Fruit fly (Drosophila melanogaster): ENCODE measurements around the gene Ag5r2.

Ag5r2 gene

DNA sequence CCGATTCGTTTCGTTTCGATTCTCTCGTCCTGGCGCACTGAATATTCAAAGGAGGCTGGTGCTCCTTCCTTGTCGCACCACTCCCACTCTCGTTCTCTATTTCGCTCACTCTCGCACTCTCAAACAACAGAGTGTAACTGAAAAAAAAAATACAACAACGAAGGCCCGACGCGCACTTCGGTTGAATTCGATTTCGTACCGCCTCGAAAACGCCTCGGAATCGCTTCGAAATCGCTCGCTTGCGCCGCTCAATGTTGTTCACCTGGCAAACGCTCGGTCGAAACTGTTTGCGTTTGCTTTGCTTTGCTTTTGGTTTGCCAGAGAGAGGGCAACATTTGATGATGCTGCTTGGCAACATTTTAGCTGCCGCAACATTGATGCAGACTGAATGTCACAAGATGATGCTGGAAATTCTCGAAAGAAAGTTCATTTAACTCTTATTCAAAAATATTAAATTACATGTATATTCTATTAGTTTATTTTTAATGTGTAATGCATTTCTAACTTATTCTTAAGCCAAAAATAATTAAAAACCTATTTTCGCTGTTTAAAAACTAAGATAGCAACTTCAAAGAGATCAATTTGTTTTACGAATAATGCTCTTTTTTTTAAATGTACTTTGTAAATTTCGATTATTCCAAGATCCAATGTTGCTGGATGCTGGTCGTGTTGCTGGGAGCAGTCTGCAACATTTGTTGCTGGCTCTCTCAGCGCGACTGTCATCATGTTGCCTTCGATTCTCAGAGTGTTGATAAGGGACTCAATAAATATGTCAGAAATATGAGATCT is 34.6 kb downstream of the Ag5r2 start, which contains the start of gene NetB (continued):
- TF ChIP-seq Nf-YC (tag; optimal IDR thresholded peaks at IDR 0.05): peak; percentile 18
- TF ChIP-seq CG1832 (GFP tag; optimal IDR thresholded peaks at IDR 0.05): peak; percentile 56
- no peak for TF ChIP-seq stc (GFP tag; IDR thresholded peaks at IDR 0.05)
- TF ChIP-seq CG18764 (GFP tag; optimal IDR thresholded peaks at IDR 0.05): no peak
- TF ChIP-seq CG14441 (GFP tag; IDR thresholded peaks at IDR 0.05): no peak
- TF ChIP-seq da (GFP tag; optimal IDR thresholded peaks at IDR 0.05): no peak
- TF ChIP-seq CG5953 (GFP tag; IDR thresholded peaks at IDR 0.05): no peak
- TF ChIP-seq CG12219 (GFP tag; optimal IDR thresholded peaks at IDR 0.05): no peak
- TF ChIP-seq CG7556 (GFP tag; optimal IDR thresholded peaks at IDR 0.05): no peak
- TF ChIP-seq vvl (GFP tag; IDR thresholded peaks at IDR 0.05): no peak
- no peak for TF ChIP-seq CG9817 (tag; optimal IDR thresholded peaks at IDR 0.05)
- no peak for TF ChIP-seq CG17802 (tag; optimal IDR thresholded peaks at IDR 0.05)
- no peak for TF ChIP-seq CG6689 (GFP tag; IDR thresholded peaks at IDR 0.05)
- no peak for TF ChIP-seq CG2875 (GFP tag; optimal IDR thresholded peaks at IDR 0.05)
- no peak for TF ChIP-seq Drgx (GFP tag; IDR thresholded peaks at IDR 0.05)
- TF ChIP-seq HLHmδ (GFP tag; optimal IDR thresholded peaks at IDR 0.05): peak; percentile 9
- TF ChIP-seq CG8944 (GFP tag; optimal IDR thresholded peaks at IDR 0.05): no peak
- TF ChIP-seq Dip2 (GFP tag; IDR thresholded peaks at IDR 0.05): no peak
- TF ChIP-seq CG14860 (GFP tag; IDR thresholded peaks at IDR 0.05; ENCODE audit: partially characterized antibody): no peak
- TF ChIP-seq sens-2 (GFP tag; IDR thresholded peaks at IDR 0.05): no peak
- no peak for TF ChIP-seq Meics (GFP tag; optimal IDR thresholded peaks at IDR 0.05)
- no peak for TF ChIP-seq CG15696 (tag; optimal IDR thresholded peaks at IDR 0.05)
- TF ChIP-seq Max (GFP tag; optimal IDR thresholded peaks at IDR 0.05): no peak
- no peak for TF ChIP-seq CG13123 (GFP tag; optimal IDR thresholded peaks at IDR 0.05)
- TF ChIP-seq sima (GFP tag; optimal IDR thresholded peaks at IDR 0.05): no peak
- no peak for TF ChIP-seq CG2889 (GFP tag; IDR thresholded peaks at IDR 0.05)
- no peak for TF ChIP-seq tll (GFP tag; optimal IDR thresholded peaks at IDR 0.05)
- no peak for TF ChIP-seq oc (tag; optimal IDR thresholded peaks at IDR 0.05)
- TF ChIP-seq CG4820 (GFP tag; optimal IDR thresholded peaks at IDR 0.05): no peak
- 0 out of 2 replicates have a peak, but pooled peaks have one; percentile 19 for TF ChIP-seq Bgb (GFP tag; IDR thresholded peaks at IDR 0.05; ENCODE audit: partially characterized antibody)
- TF ChIP-seq ci (GFP tag; IDR thresholded peaks at IDR 0.05): peak; percentile 75
- TF ChIP-seq gro (GFP tag; optimal IDR thresholded peaks at IDR 0.05): peak; percentile 13
- TF ChIP-seq CG7987 (GFP tag; optimal IDR thresholded peaks at IDR 0.05): no peak
- no peak for TF ChIP-seq crol (GFP tag; IDR thresholded peaks at IDR 0.05)
- TF ChIP-seq Hr3 (GFP tag; optimal IDR thresholded peaks at IDR 0.05): no peak
- TF ChIP-seq ash1 (GFP tag; optimal IDR thresholded peaks at IDR 0.05): no peak
- no peak for TF ChIP-seq HmgZ (tag; optimal IDR thresholded peaks at IDR 0.05)
- no peak for TF ChIP-seq so (GFP tag; IDR thresholded peaks at IDR 0.05)
- TF ChIP-seq CG13894 (tag; optimal IDR thresholded peaks at IDR 0.05): peak; percentile 58
- TF ChIP-seq emc (GFP tag; optimal IDR thresholded peaks at IDR 0.05): no peak
- TF ChIP-seq sug (tag; optimal IDR thresholded peaks at IDR 0.05): no peak
- TF ChIP-seq CG6813 (GFP tag; optimal IDR thresholded peaks at IDR 0.05): no peak
- no peak for TF ChIP-seq Elba2 (GFP tag; optimal IDR thresholded peaks at IDR 0.05)
- TF ChIP-seq Abd-B (GFP tag; optimal IDR thresholded peaks at IDR 0.05): no peak
- no peak for TF ChIP-seq vnd (GFP tag; IDR thresholded peaks at IDR 0.05; ENCODE audit: partially characterized antibody)
- TF ChIP-seq unpg (GFP tag; optimal IDR thresholded peaks at IDR 0.05): no peak
- TF ChIP-seq fru (optimal IDR thresholded peaks at IDR 0.05): no peak
- TF ChIP-seq CG17361 (GFP tag; IDR thresholded peaks at IDR 0.05): no peak
- TF ChIP-seq CG7839 (tag; optimal IDR thresholded peaks at IDR 0.05): no peak
- peak; percentile 46 for TF ChIP-seq CG32772 (GFP tag; IDR thresholded peaks at IDR 0.05)
